Fruit fly (Drosophila melanogaster): Measurements from ENCODE around the gene CG6340.
A peak's percentile ranks its signal among the peaks of the same experiment; 100 is the strongest.

Gene CG6340

dm6 chrX:15475367-15475789 is 6.8 kb upstream of the CG6340 start, which contains the start of gene mh:
Gene mh, minus strand, starts transcription at chrX:15475400.
- TF ChIP-seq CG33017 (tag; optimal IDR thresholded peaks at IDR 0.05) (no peak), Hr96 (GFP tag; optimal IDR thresholded peaks at IDR 0.05) (no peak), bab1 (GFP tag; optimal IDR thresholded peaks at IDR 0.05) (peak; percentile 8)

dm6 chrX:15475791-15476190 is 6.4 kb upstream of the CG6340 start, which contains the start of gene CG6324:
Gene CG6324, plus strand, starts transcription at chrX:15476091.
- no peak for TF ChIP-seq CG7045 (GFP tag; optimal IDR thresholded peaks at IDR 0.05)
- TF ChIP-seq Crg-1 (GFP tag; optimal IDR thresholded peaks at IDR 0.05) = no peak
- no peak for TF ChIP-seq CG33017 (tag; optimal IDR thresholded peaks at IDR 0.05)
- no peak for TF ChIP-seq CG7101 (tag; optimal IDR thresholded peaks at IDR 0.05)
- TF ChIP-seq Clk (GFP tag; optimal IDR thresholded peaks at IDR 0.05) = no peak
- TF ChIP-seq CG14711 (tag; optimal IDR thresholded peaks at IDR 0.05) = no peak
- no peak for TF ChIP-seq pad (GFP tag; optimal IDR thresholded peaks at IDR 0.05)
- no peak for TF ChIP-seq Hr96 (GFP tag; optimal IDR thresholded peaks at IDR 0.05)
- TF ChIP-seq toe (GFP tag; optimal IDR thresholded peaks at IDR 0.05) = no peak
- no peak for TF ChIP-seq Mnt (GFP tag; optimal IDR thresholded peaks at IDR 0.05)
- no peak for TF ChIP-seq ovo (GFP tag; optimal IDR thresholded peaks at IDR 0.05)
- TF ChIP-seq CG12768 (GFP tag; optimal IDR thresholded peaks at IDR 0.05) = no peak
- TF ChIP-seq tj (GFP tag; optimal IDR thresholded peaks at IDR 0.05) = no peak
- TF ChIP-seq CG5204 (GFP tag; optimal IDR thresholded peaks at IDR 0.05) = no peak
- no peak for TF ChIP-seq cnc (optimal IDR thresholded peaks at IDR 0.05)
- TF ChIP-seq cic (GFP tag; optimal IDR thresholded peaks at IDR 0.05) = no peak
- TF ChIP-seq bab1 (GFP tag; optimal IDR thresholded peaks at IDR 0.05) = no peak
- TF ChIP-seq kay (GFP tag; ENCODE audit: borderline replicate concordance) = no peak

dm6 chrX:15483010-15483802 is 1.0 kb downstream of the CG6340 start:
- TF ChIP-seq Clk (GFP tag; optimal IDR thresholded peaks at IDR 0.05) (no peak), CG1620 (GFP tag; optimal IDR thresholded peaks at IDR 0.05) (no peak), toe (GFP tag; optimal IDR thresholded peaks at IDR 0.05) (no peak), Crg-1 (GFP tag; optimal IDR thresholded peaks at IDR 0.05) (no peak)

- TF ChIP-seq Clk (GFP tag; optimal IDR thresholded peaks at IDR 0.05) (no peak), tj (GFP tag; optimal IDR thresholded peaks at IDR 0.05) (no peak), bab1 (GFP tag; optimal IDR thresholded peaks at IDR 0.05) (no peak), CG11617 (GFP tag; optimal IDR thresholded peaks at IDR 0.05) (no peak), pad (GFP tag; optimal IDR thresholded peaks at IDR 0.05) (no peak), cnc (optimal IDR thresholded peaks at IDR 0.05) (no peak), kay (GFP tag; ENCODE audit: borderline replicate concordance) (no peak), CG5204 (GFP tag; optimal IDR thresholded peaks at IDR 0.05) (no peak), CG7045 (GFP tag; optimal IDR thresholded peaks at IDR 0.05) (no peak), cic (GFP tag; optimal IDR thresholded peaks at IDR 0.05) (no peak), Crg-1 (GFP tag; optimal IDR thresholded peaks at IDR 0.05) (no peak), ovo (GFP tag; optimal IDR thresholded peaks at IDR 0.05) (no peak), CG14711 (tag; optimal IDR thresholded peaks at IDR 0.05) (no peak), CG12768 (GFP tag; optimal IDR thresholded peaks at IDR 0.05) (no peak), CG33017 (tag; optimal IDR thresholded peaks at IDR 0.05) (no peak), CG1620 (GFP tag; optimal IDR thresholded peaks at IDR 0.05) (no peak), toe (GFP tag; optimal IDR thresholded peaks at IDR 0.05) (no peak), CG7101 (tag; optimal IDR thresholded peaks at IDR 0.05) (no peak), Hr96 (GFP tag; optimal IDR thresholded peaks at IDR 0.05) (no peak), Mnt (GFP tag; optimal IDR thresholded peaks at IDR 0.05) (no peak)
Observed at dm6 chrX:15484451-15485032, 2.4 kb downstream of the CG6340 start.

- no peak for TF ChIP-seq cnc (optimal IDR thresholded peaks at IDR 0.05)
- TF ChIP-seq bab1 (GFP tag; optimal IDR thresholded peaks at IDR 0.05) = peak; percentile 39
- TF ChIP-seq CG14711 (tag; optimal IDR thresholded peaks at IDR 0.05) = peak; percentile 15
- TF ChIP-seq CG7101 (tag; optimal IDR thresholded peaks at IDR 0.05) = no peak
- peak; percentile 57 for TF ChIP-seq kay (GFP tag; ENCODE audit: borderline replicate concordance)
- TF ChIP-seq ovo (GFP tag; optimal IDR thresholded peaks at IDR 0.05) = no peak
- TF ChIP-seq CG7045 (GFP tag; optimal IDR thresholded peaks at IDR 0.05) = no peak
- no peak for TF ChIP-seq Mnt (GFP tag; optimal IDR thresholded peaks at IDR 0.05)
- no peak for TF ChIP-seq tj (GFP tag; optimal IDR thresholded peaks at IDR 0.05)
- no peak for TF ChIP-seq CG1620 (GFP tag; optimal IDR thresholded peaks at IDR 0.05)
- no peak for TF ChIP-seq toe (GFP tag; optimal IDR thresholded peaks at IDR 0.05)
Observed at dm6 chrX:15486682-15487081, 4.5 kb downstream of the CG6340 start, which contains the start of gene Gmap. Gene Gmap, plus strand, starts transcription at chrX:15486922.

dm6 chrX:15490519-15490918 is 8.3 kb downstream of the CG6340 start:
- TF ChIP-seq Hr96 (GFP tag; optimal IDR thresholded peaks at IDR 0.05) (no peak), tj (GFP tag; optimal IDR thresholded peaks at IDR 0.05) (no peak), pad (GFP tag; optimal IDR thresholded peaks at IDR 0.05) (no peak), ovo (GFP tag; optimal IDR thresholded peaks at IDR 0.05) (no peak), CG7101 (tag; optimal IDR thresholded peaks at IDR 0.05) (no peak), cnc (optimal IDR thresholded peaks at IDR 0.05) (no peak), CG1620 (GFP tag; optimal IDR thresholded peaks at IDR 0.05) (no peak), Crg-1 (GFP tag; optimal IDR thresholded peaks at IDR 0.05) (no peak), kay (GFP tag; ENCODE audit: borderline replicate concordance) (no peak), CG33017 (tag; optimal IDR thresholded peaks at IDR 0.05) (no peak)

All from whole organism, adult.